Worm (Caenorhabditis elegans) whole organism, young adult: ENCODE measurements around the gene srxa-8.
"Not testable (repeated sequence)": the region's sequence is repeated elsewhere in the genome, so short reads cannot be mapped to it uniquely, and the experiment has no call there.

Source experiments
- F23B12.7 ChIP-seq: sonication (generic microtip); optimal IDR thresholded peaks from 2 replicates; lab custom pipeline; 2017; ENCODE audit warnings: missing genetic modification characterization, mild to moderate bottlenecking, missing compliant biosample characterization, antibody characterized with exemption, moderate library complexity; ENCODE audit not compliant: insufficient read depth
- ama-1 ChIP-seq, 3 experiments: fragments of 150-350 bp in 1 of 3; sonication (generic microtip) in 2 of 3; optimal IDR thresholded peaks; 2 replicates each; lab custom pipeline; 2014 to 2018; ENCODE audit warnings: missing biosample characterization in 2 of 3, missing genetic modification characterization in 2 of 3, missing genetic modification reagents in 2 of 3
- attf-3 ChIP-seq: fragments of 200-800 bp; sonication (Bioruptor generic); conservative IDR thresholded peaks from 2 replicates; pipeline ENCODE4 v1.3.6; 2022; ENCODE audit warnings: missing genetic modification reagents, missing genetic modification characterization, missing compliant biosample characterization
- dpl-1 ChIP-seq: fragments of 150-350 bp; optimal IDR thresholded peaks from 2 replicates; lab custom pipeline; 2014; ENCODE audit warnings: missing biosample characterization, missing genetic modification reagents, missing genetic modification characterization
- egl-44 ChIP-seq: fragments of 200-800 bp; sonication (Bioruptor generic); IDR thresholded peaks from 2 replicates; pipeline ENCODE4 v1.3.6; 2022; ENCODE audit warnings: missing genetic modification reagents, missing genetic modification characterization, missing compliant biosample characterization
- him-1 ChIP-seq: sonication (generic microtip); optimal IDR thresholded peaks from 2 replicates; lab custom pipeline; 2016; ENCODE audit warnings: missing genotype, missing genetic modification reagents, missing genetic modification characterization, missing compliant biosample characterization
- lin-26 ChIP-seq: fragments of 200-800 bp; sonication (Bioruptor generic); IDR thresholded peaks from 2 replicates; pipeline ENCODE4 v1.3.6; 2022; ENCODE audit warnings: missing genetic modification reagents, missing genetic modification characterization, missing compliant biosample characterization
- mes-4 ChIP-seq: sonication (generic microtip); optimal IDR thresholded peaks from 2 replicates; lab custom pipeline; 2016; ENCODE audit warnings: missing genotype, missing genetic modification characterization, missing compliant biosample characterization
- nfya-2 ChIP-seq: fragments of 200-800 bp; sonication (Bioruptor generic); IDR thresholded peaks from 2 replicates; pipeline ENCODE4 v1.3.6; 2022; ENCODE audit warnings: missing genetic modification reagents, missing genetic modification characterization, missing compliant biosample characterization
- nfyb-1 ChIP-seq: fragments of 200-800 bp; sonication (Bioruptor generic); IDR thresholded peaks from 2 replicates; pipeline ENCODE4 v1.3.6; 2022; ENCODE audit warnings: missing genetic modification reagents, missing genetic modification characterization, missing compliant biosample characterization
- pbrm-1 ChIP-seq: fragments of 200-800 bp; sonication (Bioruptor generic); IDR thresholded peaks from 2 replicates; pipeline ENCODE4 v1.3.6; 2022; ENCODE audit warnings: missing genetic modification reagents, missing genetic modification characterization, missing compliant biosample characterization
- rec-8 ChIP-seq, 2 experiments: sonication (generic microtip); optimal IDR thresholded peaks; 2 replicates each; lab custom pipeline; 2016; ENCODE audit warnings: mild to moderate bottlenecking in 2 of 2, missing genetic modification characterization in 2 of 2, missing genetic modification reagents in 2 of 2, missing genotype in 2 of 2, missing biosample characterization in 1 of 2, missing compliant biosample characterization in 1 of 2, moderate library complexity in 1 of 2

- not testable (repeated sequence) for TF ChIP-seq nfyb-1 (GFP tag; lab: Robert Waterston, UW); dpl-1 (GFP tag; lab: Kevin White, UChicago); mes-4 (tag; lab: Kevin White, UChicago); lin-26; him-1 (tag; lab: Kevin White, UChicago); attf-3 (GFP tag; lab: Robert Waterston, UW); egl-44; nfya-2 (GFP tag; lab: Robert Waterston, UW); F23B12.7; ama-1 (optimal IDR thresholded peaks at IDR 0.05; lab: Kevin White, UChicago); ama-1 (GFP tag; optimal IDR thresholded peaks at IDR 0.05; lab: Kevin White, UChicago)
- TF ChIP-seq pbrm-1 (GFP tag; lab: Robert Waterston, UW) (peak; percentile 58; the same call in 1 of the 2 replicates), rec-8 (tag; optimal IDR thresholded peaks at IDR 0.05; lab: Kevin White, UChicago) (peak in 1 of 2 experiments; percentile 38)
These were observed 47.5 kb downstream of the srxa-8 start for ce11 chrX:13261037-13261592.
